Fruit fly (Drosophila melanogaster) whole organism, embryonic: Measurements from ENCODE around the gene RpS12.

ENCODE experiments used
- Atf6 ChIP-seq: fragments of 200-800 bp; sonication (Bioruptor generic); IDR thresholded peaks from 2 replicates; pipeline ENCODE4 v1.3.6; 2022; ENCODE audit warnings: missing biosample characterization, missing genetic modification characterization
- Bgb ChIP-seq: fragments of 200-800 bp; sonication (Bioruptor generic); IDR thresholded peaks from 2 replicates; pipeline ENCODE4 v1.3.6; 2022; ENCODE audit warnings: missing biosample characterization, missing genetic modification characterization; ENCODE audit not compliant: partially characterized antibody
- CG10147 ChIP-seq: fragments of 200-800 bp; sonication (Bioruptor generic); optimal IDR thresholded peaks from 2 replicates; lab custom pipeline; 2019; ENCODE audit warnings: missing biosample characterization, mild to moderate bottlenecking, missing genetic modification characterization, moderate library complexity
- CG10267 ChIP-seq: fragments of 200-800 bp; sonication (Bioruptor generic); optimal IDR thresholded peaks from 2 replicates; lab custom pipeline; 2018; ENCODE audit warnings: missing biosample characterization, mild to moderate bottlenecking, missing genetic modification characterization, moderate library complexity
- CG11247 ChIP-seq: fragments of 200-800 bp; sonication (Bioruptor generic); IDR thresholded peaks from 2 replicates; pipeline ENCODE4 v1.3.6; 2022; ENCODE audit warnings: missing biosample characterization, missing genetic modification characterization
- CG11456 ChIP-seq: fragments of 200-800 bp; sonication (Bioruptor generic); IDR thresholded peaks from 3 replicates; pipeline ENCODE4 v1.3.6; 2022; ENCODE audit warnings: missing biosample characterization, missing genetic modification characterization
- CG12071 ChIP-seq: fragments of 200-800 bp; sonication (Bioruptor generic); optimal IDR thresholded peaks from 3 replicates; lab custom pipeline; 2018; ENCODE audit warnings: missing biosample characterization, mild to moderate bottlenecking, missing genetic modification characterization
- CG12299 ChIP-seq: fragments of 200-800 bp; sonication (Bioruptor generic); optimal IDR thresholded peaks from 2 replicates; lab custom pipeline; 2018; ENCODE audit warnings: missing biosample characterization, mild to moderate bottlenecking, missing genetic modification characterization
- CG15696 ChIP-seq: fragments of 200-800 bp; sonication (Bioruptor generic); optimal IDR thresholded peaks from 2 replicates; lab custom pipeline; 2019; ENCODE audit warnings: missing biosample characterization, mild to moderate bottlenecking, missing genetic modification characterization, moderate library complexity
- CG1603 ChIP-seq: fragments of 200-800 bp; sonication (Bioruptor generic); optimal IDR thresholded peaks from 2 replicates; lab custom pipeline; 2019; ENCODE audit warnings: missing biosample characterization, mild to moderate bottlenecking, missing genetic modification characterization, moderate library complexity
- CG16815 ChIP-seq: fragments of 200-800 bp; sonication (Bioruptor generic); optimal IDR thresholded peaks from 3 replicates; lab custom pipeline; 2017; ENCODE audit warnings: missing biosample characterization, mild to moderate bottlenecking, missing genetic modification characterization
- CG17385 ChIP-seq: fragments of 200-800 bp; sonication (Bioruptor generic); optimal IDR thresholded peaks from 3 replicates; lab custom pipeline; 2018; ENCODE audit warnings: missing biosample characterization, mild to moderate bottlenecking, missing genetic modification characterization
- CG18599 ChIP-seq: fragments of 200-800 bp; sonication (Bioruptor generic); optimal IDR thresholded peaks from 3 replicates; lab custom pipeline; 2017; ENCODE audit warnings: missing biosample characterization, missing genetic modification characterization, mild to moderate bottlenecking, moderate library complexity, missing genetic modification reagents
- CG2120 ChIP-seq: fragments of 200-800 bp; sonication (Bioruptor generic); optimal IDR thresholded peaks from 3 replicates; lab custom pipeline; 2016; ENCODE audit warnings: missing biosample characterization, missing genetic modification characterization
- CG32772 ChIP-seq: fragments of 200-800 bp; sonication (Bioruptor generic); IDR thresholded peaks from 2 replicates; pipeline ENCODE4 v1.3.6; 2022; ENCODE audit warnings: missing biosample characterization, missing genetic modification characterization
- CG33213 ChIP-seq: fragments of 200-800 bp; sonication (Bioruptor generic); optimal IDR thresholded peaks from 3 replicates; lab custom pipeline; 2016; ENCODE audit warnings: missing biosample characterization, missing genetic modification characterization
- CG4360 ChIP-seq: fragments of 200-800 bp; sonication (Bioruptor generic); IDR thresholded peaks from 2 replicates; pipeline ENCODE4 v1.3.6; 2022; ENCODE audit warnings: missing biosample characterization, missing genetic modification characterization
- CG5953 ChIP-seq: fragments of 200-800 bp; sonication (Bioruptor generic); IDR thresholded peaks from 2 replicates; pipeline ENCODE4 v1.3.6; 2022; ENCODE audit warnings: missing biosample characterization, missing genetic modification characterization
- CG6654 ChIP-seq: fragments of 200-800 bp; sonication (Bioruptor generic); optimal IDR thresholded peaks from 2 replicates; lab custom pipeline; 2017; ENCODE audit warnings: missing biosample characterization, mild to moderate bottlenecking, missing genetic modification characterization
- CG7786 ChIP-seq: fragments of 200-800 bp; sonication (Bioruptor generic); optimal IDR thresholded peaks from 2 replicates; lab custom pipeline; 2016; ENCODE audit warnings: missing biosample characterization, missing genetic modification characterization
- CG9437 ChIP-seq: fragments of 200-800 bp; sonication (Bioruptor generic); optimal IDR thresholded peaks from 2 replicates; lab custom pipeline; 2018; ENCODE audit warnings: missing biosample characterization, mild to moderate bottlenecking, missing genetic modification characterization
- CG9876 ChIP-seq: fragments of 200-800 bp; sonication (Bioruptor generic); optimal IDR thresholded peaks from 2 replicates; lab custom pipeline; 2016; ENCODE audit warnings: missing biosample characterization, missing genetic modification characterization
- D19A ChIP-seq: fragments of 200-800 bp; optimal IDR thresholded peaks from 3 replicates; lab custom pipeline; 2019; ENCODE audit warnings: missing biosample characterization, mild to moderate bottlenecking, missing genetic modification characterization, moderate library complexity
- Deaf1 ChIP-seq: fragments of 200-800 bp; optimal IDR thresholded peaks from 3 replicates; lab custom pipeline; 2019; ENCODE audit warnings: missing biosample characterization, mild to moderate bottlenecking, missing genetic modification characterization, moderate library complexity
- Dp ChIP-seq: fragments of 200-800 bp; sonication (Bioruptor generic); optimal IDR thresholded peaks from 2 replicates; lab custom pipeline; 2018; ENCODE audit warnings: missing biosample characterization, mild to moderate bottlenecking, missing genetic modification characterization, moderate library complexity
- Hmr ChIP-seq: fragments of 200-800 bp; sonication (Bioruptor generic); optimal IDR thresholded peaks from 3 replicates; lab custom pipeline; 2017; ENCODE audit warnings: mild to moderate bottlenecking, missing biosample characterization, missing genetic modification reagents, missing genetic modification characterization
- Hr78 ChIP-seq, 2 experiments: fragments of 200-800 bp in 1 of 2; fragments of >200 bp in 1 of 2; sonication (Bioruptor generic) in 1 of 2; optimal IDR thresholded peaks; 2 replicates each; lab custom pipeline; 2017 to 2019; ENCODE audit warnings: missing biosample characterization in 2 of 2, missing genetic modification characterization in 2 of 2, mild to moderate bottlenecking in 1 of 2, moderate library complexity in 1 of 2
- Jarid2 ChIP-seq: fragments of 200-800 bp; sonication (Bioruptor generic); optimal IDR thresholded peaks from 3 replicates; lab custom pipeline; 2017; ENCODE audit warnings: mild to moderate bottlenecking, missing biosample characterization, missing genetic modification reagents, missing genetic modification characterization
- Kr ChIP-seq: fragments of 200-800 bp; sonication (Bioruptor generic); optimal IDR thresholded peaks from 2 replicates; lab custom pipeline; 2017; ENCODE audit warnings: missing biosample characterization, mild to moderate bottlenecking, missing genetic modification characterization
- Lim3 ChIP-seq: fragments of 200-800 bp; sonication (Bioruptor generic); IDR thresholded peaks from 2 replicates; pipeline ENCODE4 v1.3.6; 2022; ENCODE audit warnings: missing biosample characterization, missing genetic modification characterization
- MESR4 ChIP-seq: fragments of 200-800 bp; sonication (Bioruptor generic); optimal IDR thresholded peaks from 2 replicates; lab custom pipeline; 2018; ENCODE audit warnings: missing biosample characterization, mild to moderate bottlenecking, missing genetic modification characterization, moderate library complexity
- NC2β ChIP-seq: fragments of 200-800 bp; sonication (Bioruptor generic); optimal IDR thresholded peaks from 2 replicates; lab custom pipeline; 2016; ENCODE audit warnings: missing biosample characterization, missing genetic modification characterization
- Opbp ChIP-seq: fragments of 200-800 bp; sonication (Bioruptor generic); IDR thresholded peaks from 3 replicates; pipeline ENCODE4 v1.3.6; 2022; ENCODE audit warnings: missing biosample characterization, missing genetic modification characterization; ENCODE audit not compliant: partially characterized antibody
- Trl ChIP-seq, 3 experiments: fragments of >200 bp in 2 of 3; fragments of 200-800 bp in 1 of 3; sonication (Bioruptor generic) in 1 of 3; optimal IDR thresholded peaks; 2 replicates in 1 of 3; 3 replicates in 2 of 3; lab custom pipeline; 2016 to 2017; ENCODE audit warnings: missing biosample characterization in 1 of 3, missing genetic modification characterization in 1 of 3
- amos ChIP-seq: fragments of 200-800 bp; sonication (Bioruptor generic); IDR thresholded peaks from 2 replicates; pipeline ENCODE4 v1.3.6; 2022; ENCODE audit warnings: missing biosample characterization, missing genetic modification characterization; ENCODE audit not compliant: partially characterized antibody
- ase ChIP-seq: fragments of 200-800 bp; sonication (Bioruptor generic); IDR thresholded peaks from 3 replicates; pipeline ENCODE4 v1.3.6; 2022; ENCODE audit warnings: missing biosample characterization, missing genetic modification characterization
- bbx ChIP-seq: fragments of 200-800 bp; sonication (Bioruptor generic); IDR thresholded peaks from 2 replicates; pipeline ENCODE4 v1.3.6; 2022; ENCODE audit warnings: missing biosample characterization, missing genetic modification characterization; ENCODE audit not compliant: partially characterized antibody
- bsh ChIP-seq, 2 experiments: fragments of 200-800 bp; sonication (Bioruptor generic); optimal IDR thresholded peaks; 2 replicates each; lab custom pipeline; 2017 to 2018; ENCODE audit warnings: mild to moderate bottlenecking in 2 of 2, missing biosample characterization in 2 of 2, missing genetic modification characterization in 2 of 2, moderate library complexity in 1 of 2
- cg ChIP-seq: fragments of 200-800 bp; sonication (Bioruptor generic); optimal IDR thresholded peaks from 3 replicates; lab custom pipeline; 2019; ENCODE audit warnings: missing biosample characterization, mild to moderate bottlenecking, missing genetic modification characterization, moderate library complexity
- ems ChIP-seq: fragments of 200-800 bp; sonication (Bioruptor generic); optimal IDR thresholded peaks from 3 replicates; lab custom pipeline; 2016; ENCODE audit warnings: missing biosample characterization, missing genetic modification characterization
- insv ChIP-seq, 2 experiments: fragments of 200-800 bp; sonication (Bioruptor generic); optimal IDR thresholded peaks; 3 replicates each; lab custom pipeline; 2016 to 2018; ENCODE audit warnings: missing biosample characterization in 2 of 2, missing genetic modification characterization in 2 of 2
- inv ChIP-seq: fragments of 200-800 bp; sonication (Bioruptor generic); IDR thresholded peaks from 2 replicates; pipeline ENCODE4 v1.3.6; 2022; ENCODE audit warnings: missing biosample characterization, missing genetic modification characterization; ENCODE audit not compliant: partially characterized antibody
- lola ChIP-seq, 3 experiments: fragments of >200 bp in 2 of 3; fragments of 200-800 bp in 1 of 3; sonication (Bioruptor generic) in 1 of 3; optimal IDR thresholded peaks; 2 replicates each; lab custom pipeline; 2017 to 2019; ENCODE audit warnings: missing biosample characterization in 3 of 3, missing genetic modification characterization in 3 of 3, mild to moderate bottlenecking in 1 of 3, moderate library complexity in 1 of 3
- mirr ChIP-seq: fragments of 200-800 bp; sonication (Bioruptor generic); optimal IDR thresholded peaks from 3 replicates; lab custom pipeline; 2018; ENCODE audit warnings: missing biosample characterization, mild to moderate bottlenecking, missing genetic modification characterization
- slbo ChIP-seq: fragments of 200-800 bp; sonication (Bioruptor generic); IDR thresholded peaks from 2 replicates; pipeline ENCODE4 v1.3.6; 2022; ENCODE audit warnings: missing biosample characterization, missing genetic modification characterization
- trh ChIP-seq: fragments of 200-800 bp; sonication (Bioruptor generic); optimal IDR thresholded peaks from 2 replicates; lab custom pipeline; 2016; ENCODE audit warnings: missing biosample characterization, missing genetic modification characterization
- vvl ChIP-seq: fragments of 200-800 bp; sonication (Bioruptor generic); IDR thresholded peaks from 2 replicates; pipeline ENCODE4 v1.3.6; 2022; ENCODE audit warnings: missing biosample characterization, missing genetic modification characterization
- wek ChIP-seq: fragments of 200-800 bp; sonication (Bioruptor generic); optimal IDR thresholded peaks from 3 replicates; lab custom pipeline; 2018; ENCODE audit warnings: missing biosample characterization, mild to moderate bottlenecking, missing genetic modification characterization, moderate library complexity
- zf30C ChIP-seq: fragments of 200-800 bp; sonication (Bioruptor generic); optimal IDR thresholded peaks from 3 replicates; lab custom pipeline; 2018; ENCODE audit warnings: missing biosample characterization, mild to moderate bottlenecking, missing genetic modification characterization

The RpS12 gene

dm6 chr3L:13021727-13022126, 1.4 kb upstream of the RpS12 start (continued):
- TF ChIP-seq bbx (GFP tag; lab: Robert Waterston, UW) (no peak), CG6654 (GFP tag; lab: Kevin White, UChicago) (no peak), Jarid2 (GFP tag; lab: Kevin White, UChicago) (no peak), zf30C (GFP tag; lab: Kevin White, UChicago) (no peak), CG11247 (GFP tag; lab: Robert Waterston, UW) (0 out of 2 replicates have a peak, but pooled peaks have one; percentile 33), ase (GFP tag; lab: Robert Waterston, UW) (no peak), MESR4 (GFP tag; lab: Kevin White, UChicago) (no peak), Bgb (GFP tag; lab: Robert Waterston, UW) (no peak), CG2120 (GFP tag; lab: Kevin White, UChicago) (peak; percentile 52), CG12299 (tag; lab: Kevin White, UChicago) (no peak), CG12071 (peak; percentile 3), amos (GFP tag; lab: Robert Waterston, UW) (no peak), NC2β (no peak), CG15696 (no peak), CG11456 (no peak), mirr (peak; percentile 14), CG10267 (tag; lab: Kevin White, UChicago) (no peak), Hr78 (GFP tag; optimal IDR thresholded peaks at IDR 0.05; lab: Kevin White, UChicago) (no peak), wek (GFP tag; lab: Kevin White, UChicago) (no peak), vvl (GFP tag; lab: Robert Waterston, UW) (no peak), D19A (no peak), CG16815 (no peak), ems (GFP tag; lab: Kevin White, UChicago) (no peak), CG10147 (GFP tag; lab: Kevin White, UChicago) (no peak), Atf6 (0 out of 2 replicates have a peak, but pooled peaks have one; percentile 8), trh (GFP tag; lab: Kevin White, UChicago) (no peak), Dp (GFP tag; lab: Kevin White, UChicago) (no peak), CG5953 (GFP tag; lab: Robert Waterston, UW) (no peak), lola (GFP tag; optimal IDR thresholded peaks at IDR 0.05; lab: Kevin White, UChicago) (no peak), CG17385 (GFP tag; lab: Kevin White, UChicago) (peak; percentile 43), Trl (optimal IDR thresholded peaks at IDR 0.05; lab: Kevin White, UChicago) (no peak), Trl (GFP tag; optimal IDR thresholded peaks at IDR 0.05; lab: Kevin White, UChicago) (no peak), cg (GFP tag; lab: Kevin White, UChicago) (no peak), CG9437 (GFP tag; lab: Kevin White, UChicago) (no peak), CG32772 (GFP tag; lab: Robert Waterston, UW) (no peak), bsh (GFP tag; optimal IDR thresholded peaks at IDR 0.05; lab: Kevin White, UChicago) (no peak), Lim3 (GFP tag; lab: Robert Waterston, UW) (no peak), CG4360 (GFP tag; lab: Robert Waterston, UW) (no peak), CG9876 (GFP tag; lab: Kevin White, UChicago) (no peak), Hmr (GFP tag; lab: Kevin White, UChicago) (peak; percentile 37), inv (no peak), CG1603 (tag; lab: Kevin White, UChicago) (peak; percentile 11), Kr (GFP tag; lab: Kevin White, UChicago) (no peak), Deaf1 (tag; lab: Kevin White, UChicago) (no peak), CG7786 (GFP tag; lab: Kevin White, UChicago) (no peak), Opbp (no peak), CG33213 (GFP tag; lab: Kevin White, UChicago) (no peak), CG18599 (GFP tag; lab: Kevin White, UChicago) (peak; percentile 46), insv (GFP tag; optimal IDR thresholded peaks at IDR 0.05; lab: Kevin White, UChicago) (no peak), slbo (GFP tag; lab: Robert Waterston, UW) (peak; percentile 40; the same call in 1 of the 2 replicates)
